Worm (Caenorhabditis elegans) whole organism, L1 larva: ENCODE measurements around the gene str-144.

ENCODE experiments used
- alr-1 ChIP-seq: fragments of 200-800 bp; sonication (Bioruptor generic); optimal IDR thresholded peaks from 2 replicates; lab custom pipeline; 2018; ENCODE audit warnings: borderline replicate concordance, mild to moderate bottlenecking, missing genetic modification characterization, missing compliant biosample characterization
- ama-1 ChIP-seq: fragments of 150-350 bp; optimal IDR thresholded peaks from 2 replicates; lab custom pipeline; 2014
- nhr-237 ChIP-seq: fragments of 150-350 bp; optimal IDR thresholded peaks from 2 replicates; lab custom pipeline; 2014; ENCODE audit warnings: missing biosample characterization, missing genetic modification characterization
- zag-1 ChIP-seq: fragments of 150-350 bp; optimal IDR thresholded peaks from 2 replicates; lab custom pipeline; 2014; ENCODE audit warnings: missing biosample characterization, missing genetic modification characterization

DNA sequence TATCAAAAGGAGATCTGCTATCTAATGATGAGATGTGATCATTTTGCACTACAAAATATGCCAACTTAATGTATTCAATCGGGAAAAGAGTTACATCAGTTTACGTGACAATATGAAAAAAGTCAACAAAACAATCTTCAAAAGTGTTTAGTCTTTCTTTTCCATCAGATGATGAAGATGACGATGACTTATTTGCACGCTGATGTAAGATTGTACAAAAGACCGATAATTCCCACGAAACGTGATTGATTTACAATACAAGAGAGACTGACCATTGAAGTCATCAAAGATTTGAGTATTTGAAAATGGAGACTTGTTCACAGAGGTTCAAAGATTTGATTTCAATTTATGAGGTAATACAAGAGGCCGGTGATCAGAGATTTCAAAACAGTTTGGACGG, 46.7 kb downstream of the str-144 start:
- TF ChIP-seq alr-1 (tag; lab: Kevin White, UChicago) (no peak), nhr-237 (tag; lab: Kevin White, UChicago) (no peak), ama-1 (lab: Kevin White, UChicago) (no peak), zag-1 (tag; lab: Kevin White, UChicago) (no peak)
